Worm (Caenorhabditis elegans) whole organism, early embryonic: Measurements from ENCODE around the gene C35A5.8.

ENCODE experiments used
- B0310.2 ChIP-seq: sonication (generic microtip); optimal IDR thresholded peaks from 2 replicates; lab custom pipeline; 2016; ENCODE audit warnings: mild to moderate bottlenecking, missing genetic modification characterization, missing compliant biosample characterization
- F13C5.2 ChIP-seq: sonication (generic microtip); optimal IDR thresholded peaks from 2 replicates; lab custom pipeline; 2017; ENCODE audit warnings: mild to moderate bottlenecking, missing genetic modification characterization, inconsistent platforms, missing compliant biosample characterization
- aly-1 ChIP-seq: sonication (generic microtip); optimal IDR thresholded peaks from 2 replicates; lab custom pipeline; 2016; ENCODE audit warnings: missing genetic modification characterization, missing compliant biosample characterization
- ama-1 ChIP-seq: fragments of 150-350 bp; optimal IDR thresholded peaks from 2 replicates; lab custom pipeline; 2014
- ceh-13 ChIP-seq: fragments of 200-800 bp; sonication (Bioruptor generic); optimal IDR thresholded peaks from 2 replicates; lab custom pipeline; 2018; ENCODE audit warnings: mild to moderate bottlenecking, missing genetic modification characterization, missing compliant biosample characterization
- ceh-36 ChIP-seq: sonication (generic microtip); optimal IDR thresholded peaks from 2 replicates; lab custom pipeline; 2016; ENCODE audit warnings: missing genetic modification characterization, inconsistent platforms, missing compliant biosample characterization
- ets-7 ChIP-seq: sonication (generic microtip); optimal IDR thresholded peaks from 2 replicates; lab custom pipeline; 2016; ENCODE audit warnings: missing genotype, missing genetic modification characterization, missing compliant biosample characterization
- flt-1 ChIP-seq: fragments of 200-800 bp; sonication (Bioruptor generic); IDR thresholded peaks from 2 replicates; pipeline ENCODE4 v1.3.6; 2022; ENCODE audit warnings: missing genetic modification characterization, missing compliant biosample characterization
- hmbx-1 ChIP-seq: sonication (generic microtip); optimal IDR thresholded peaks from 2 replicates; lab custom pipeline; 2016; ENCODE audit warnings: mild to moderate bottlenecking, missing genetic modification characterization, missing compliant biosample characterization
- hmg-4 ChIP-seq: fragments of 200-800 bp; sonication (Bioruptor generic); optimal IDR thresholded peaks from 2 replicates; lab custom pipeline; 2018; ENCODE audit warnings: mild to moderate bottlenecking, missing genetic modification characterization, missing compliant biosample characterization
- hnd-1 ChIP-seq: sonication (generic microtip); optimal IDR thresholded peaks from 2 replicates; lab custom pipeline; 2016; ENCODE audit warnings: missing genetic modification characterization, missing compliant biosample characterization
- pes-1 ChIP-seq: fragments of 200-800 bp; sonication (Bioruptor generic); IDR thresholded peaks from 2 replicates; pipeline ENCODE4 v1.3.6; 2022; ENCODE audit warnings: missing genetic modification reagents, missing genetic modification characterization, missing compliant biosample characterization
- scrt-1 ChIP-seq: fragments of 200-800 bp; sonication (Bioruptor generic); IDR thresholded peaks from 2 replicates; pipeline ENCODE4 v1.3.6; 2022; ENCODE audit warnings: missing genetic modification characterization, missing compliant biosample characterization
- sea-1 ChIP-seq: fragments of 200-800 bp; sonication (Bioruptor generic); conservative IDR thresholded peaks from 2 replicates; pipeline ENCODE4 v1.3.6; 2022; ENCODE audit warnings: missing genetic modification characterization, missing compliant biosample characterization
- tbx-11 ChIP-seq: fragments of 200-800 bp; sonication (Bioruptor generic); IDR thresholded peaks from 2 replicates; pipeline ENCODE4 v1.3.6; 2022; ENCODE audit warnings: missing genetic modification characterization, missing compliant biosample characterization
- tbx-37 ChIP-seq: fragments of 200-800 bp; sonication (Bioruptor generic); conservative IDR thresholded peaks from 2 replicates; pipeline ENCODE4 v1.3.6; 2022; ENCODE audit warnings: missing genetic modification reagents, missing genetic modification characterization, missing compliant biosample characterization
- tra-4 ChIP-seq: sonication (generic microtip); optimal IDR thresholded peaks from 2 replicates; lab custom pipeline; 2017; ENCODE audit warnings: missing genetic modification characterization, missing compliant biosample characterization

C35A5.8 gene

DNA sequence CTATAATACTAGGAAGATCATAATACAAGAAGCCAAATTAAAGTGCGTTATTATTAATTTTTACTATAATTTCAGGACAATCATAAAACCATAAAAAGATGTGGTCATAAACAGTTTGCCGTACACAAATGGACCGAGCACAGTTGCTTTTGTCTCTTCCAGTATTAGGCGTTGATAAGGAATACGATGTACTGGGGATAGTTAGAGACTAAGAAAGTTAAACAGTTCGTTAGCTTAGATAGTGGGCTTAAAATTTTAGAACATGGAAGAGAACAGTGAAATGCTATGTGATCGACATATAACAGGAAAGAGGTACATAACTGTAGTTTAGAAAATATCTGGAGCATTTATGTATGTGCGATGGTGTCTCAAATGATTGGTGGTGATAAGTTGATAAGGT lies 40.3 kb downstream of the C35A5.8 start:
- TF ChIP-seq tbx-11 (GFP tag; lab: Robert Waterston, UW) (no peak), tra-4 (tag; lab: Kevin White, UChicago) (no peak), tbx-37 (GFP tag; lab: Robert Waterston, UW) (no peak), scrt-1 (GFP tag; lab: Robert Waterston, UW) (no peak), hmg-4 (GFP tag; lab: Kevin White, UChicago) (no peak), hmbx-1 (tag; lab: Kevin White, UChicago) (no peak), flt-1 (GFP tag; lab: Robert Waterston, UW) (no peak), F13C5.2 (no peak), ceh-13 (no peak), ama-1 (lab: Kevin White, UChicago) (no peak), B0310.2 (tag; lab: Kevin White, UChicago) (no peak), ceh-36 (tag; lab: Kevin White, UChicago) (no peak), pes-1 (GFP tag; lab: Robert Waterston, UW) (no peak), ets-7 (tag; lab: Kevin White, UChicago) (no peak), aly-1 (no peak), hnd-1 (tag; lab: Kevin White, UChicago) (no peak), sea-1 (GFP tag; lab: Robert Waterston, UW) (no peak)

DNA sequence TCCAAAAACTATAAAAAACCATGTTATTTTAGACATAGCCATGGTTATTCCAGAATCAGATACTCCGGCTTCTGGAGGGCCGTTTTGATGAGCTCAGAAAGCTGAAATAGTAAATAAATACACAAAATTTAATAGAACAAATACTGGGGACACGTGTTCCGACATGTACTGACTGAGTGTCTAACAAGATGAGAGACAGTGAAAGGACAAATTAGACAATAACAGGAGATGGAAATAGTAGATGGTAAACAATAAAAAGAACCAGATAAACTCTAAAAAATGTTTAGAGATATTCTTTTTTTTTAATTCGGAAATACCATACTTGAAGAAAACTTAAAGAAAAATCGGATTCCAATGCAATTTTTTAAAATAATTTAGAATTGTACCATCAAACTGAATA lies 41.1 kb downstream of the C35A5.8 start, which contains the start of gene Y32F6B.1:
Y32F6B.1 (minus strand) TSS at position 101 of the 400 bp plus-strand sequence.
- TF ChIP-seq pes-1 (GFP tag; lab: Robert Waterston, UW) (no peak), scrt-1 (GFP tag; lab: Robert Waterston, UW) (no peak), flt-1 (GFP tag; lab: Robert Waterston, UW) (no peak), tbx-37 (GFP tag; lab: Robert Waterston, UW) (no peak), ama-1 (lab: Kevin White, UChicago) (no peak), tra-4 (tag; lab: Kevin White, UChicago) (no peak), ceh-36 (tag; lab: Kevin White, UChicago) (no peak), B0310.2 (tag; lab: Kevin White, UChicago) (no peak), hnd-1 (tag; lab: Kevin White, UChicago) (no peak)

DNA sequence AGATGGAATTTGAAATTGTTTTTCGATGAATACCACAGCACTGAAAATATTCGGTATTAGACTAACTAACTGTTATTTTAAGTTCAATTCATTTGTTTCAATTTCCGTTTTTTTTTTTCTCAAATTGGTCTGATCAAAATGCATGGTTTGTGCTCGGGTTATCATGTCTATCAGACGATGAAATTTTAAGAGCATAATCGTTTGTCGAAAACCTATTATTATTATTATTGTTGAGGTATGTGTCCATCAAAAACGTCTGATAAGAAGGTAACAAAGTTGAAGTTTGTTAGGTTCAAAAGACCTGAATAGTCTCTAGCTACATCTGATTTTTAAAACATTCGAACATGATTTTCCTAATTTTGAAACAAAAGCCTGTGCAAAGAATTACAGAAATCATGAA lies 41.7 kb downstream of the C35A5.8 start:
- TF ChIP-seq hnd-1 (tag; lab: Kevin White, UChicago) (no peak), hmbx-1 (tag; lab: Kevin White, UChicago) (no peak), tbx-37 (GFP tag; lab: Robert Waterston, UW) (no peak), F13C5.2 (no peak), ceh-36 (tag; lab: Kevin White, UChicago) (no peak), sea-1 (GFP tag; lab: Robert Waterston, UW) (no peak), tra-4 (tag; lab: Kevin White, UChicago) (no peak), tbx-11 (GFP tag; lab: Robert Waterston, UW) (no peak), ets-7 (tag; lab: Kevin White, UChicago) (no peak), ceh-13 (no peak), ama-1 (lab: Kevin White, UChicago) (no peak), B0310.2 (tag; lab: Kevin White, UChicago) (no peak), hmg-4 (GFP tag; lab: Kevin White, UChicago) (no peak), flt-1 (GFP tag; lab: Robert Waterston, UW) (no peak), aly-1 (no peak), scrt-1 (GFP tag; lab: Robert Waterston, UW) (no peak), pes-1 (GFP tag; lab: Robert Waterston, UW) (no peak)

DNA sequence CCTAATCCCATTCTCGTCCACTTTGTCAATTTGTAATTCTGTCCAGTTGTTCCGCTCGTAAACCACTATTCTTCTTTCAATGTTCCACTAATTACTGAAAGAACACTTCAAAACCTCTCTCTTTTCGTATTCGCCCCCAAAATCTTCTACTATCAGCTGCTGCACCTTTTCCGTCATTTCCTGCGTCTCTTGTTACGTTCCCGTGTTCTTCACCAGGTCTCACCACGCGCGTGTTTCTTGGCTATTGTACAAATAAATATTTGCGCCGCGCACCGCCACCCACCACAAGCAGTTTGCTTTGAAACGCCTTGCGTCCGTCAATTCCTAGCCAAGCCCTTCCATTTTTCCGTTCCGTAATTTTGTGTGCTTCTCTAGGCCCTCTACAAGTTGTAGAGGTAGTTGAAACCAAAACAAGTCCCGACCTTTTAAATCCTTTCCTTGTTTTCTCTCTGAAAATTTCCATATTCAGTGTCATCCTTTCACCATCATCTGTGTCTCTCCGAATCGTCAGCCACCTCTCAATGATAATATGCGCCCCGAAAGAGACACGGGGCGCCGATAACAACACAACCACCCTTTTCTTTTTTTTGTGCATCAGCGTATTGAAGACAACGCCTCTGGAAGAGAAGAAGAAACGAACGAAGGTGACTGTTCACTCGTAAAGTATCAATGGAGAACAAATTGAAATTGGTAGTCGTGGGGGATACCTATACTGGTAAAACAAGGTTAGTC lies 47.4 kb downstream of the C35A5.8 start, which contains the start of the genes crp-1 and Y32F6B.9:
crp-1 (plus strand) TSS at position 468 of the 732 bp plus-strand sequence.
Y32F6B.9 (plus strand) TSS at position 603 of the 732 bp plus-strand sequence.
- TF ChIP-seq tra-4 (tag; lab: Kevin White, UChicago): no peak
- TF ChIP-seq tbx-37 (GFP tag; lab: Robert Waterston, UW): no peak
- TF ChIP-seq pes-1 (GFP tag; lab: Robert Waterston, UW): no peak
- no peak for TF ChIP-seq ceh-36 (tag; lab: Kevin White, UChicago)
- TF ChIP-seq ama-1 (lab: Kevin White, UChicago): no peak
- TF ChIP-seq tbx-11 (GFP tag; lab: Robert Waterston, UW): no peak
- TF ChIP-seq flt-1 (GFP tag; lab: Robert Waterston, UW): no peak
- no peak for TF ChIP-seq hmg-4 (GFP tag; lab: Kevin White, UChicago)
- no peak for TF ChIP-seq sea-1 (GFP tag; lab: Robert Waterston, UW)
- TF ChIP-seq B0310.2 (tag; lab: Kevin White, UChicago): no peak
- TF ChIP-seq ets-7 (tag; lab: Kevin White, UChicago): no peak
- TF ChIP-seq ceh-13: no peak

DNA sequence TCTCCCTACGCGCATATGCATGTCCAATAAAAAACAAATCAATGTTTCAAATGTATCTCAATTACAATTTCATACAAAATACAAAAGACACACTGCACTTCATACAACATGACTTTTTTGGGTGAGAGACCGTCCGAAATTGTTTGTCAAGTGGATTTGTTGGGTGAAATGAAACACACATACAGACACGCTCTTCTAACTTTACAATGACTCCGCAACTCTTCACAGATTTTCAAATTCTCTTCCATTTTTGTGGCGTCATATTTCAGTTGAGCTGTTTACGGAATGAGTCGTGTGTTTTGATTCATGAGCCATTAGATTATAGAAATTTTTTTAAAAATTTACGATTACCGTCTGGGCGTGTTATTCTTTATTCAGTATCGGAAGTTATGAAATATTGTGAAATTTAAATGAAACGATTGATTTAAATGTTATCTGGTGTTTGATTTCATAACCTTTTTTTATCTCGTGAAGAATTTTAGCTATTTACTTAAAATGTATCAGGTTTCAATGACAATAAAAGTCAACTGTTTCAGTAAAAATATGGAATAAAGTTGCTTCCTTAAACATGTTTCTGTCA lies 48.8 kb downstream of the C35A5.8 start:
- TF ChIP-seq tbx-37 (GFP tag; lab: Robert Waterston, UW): no peak

DNA sequence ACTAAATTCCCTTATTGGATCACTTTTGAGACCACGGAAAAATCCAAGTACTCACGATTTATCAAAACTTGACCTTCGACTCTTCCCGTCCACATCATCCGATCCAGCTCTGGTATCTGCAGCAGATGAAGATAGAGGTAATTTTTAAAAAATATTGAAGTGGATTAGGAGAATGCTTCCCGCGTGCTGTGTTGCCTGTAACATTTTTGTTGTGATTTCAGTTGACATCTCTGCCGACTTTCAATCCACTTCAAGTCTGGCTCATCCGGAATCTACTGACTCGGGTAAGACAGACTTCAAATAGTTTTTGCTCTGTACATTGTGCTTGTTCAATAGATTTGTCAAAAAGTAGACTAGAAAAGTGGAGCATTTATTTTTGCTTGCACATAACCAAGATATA lies 50.3 kb downstream of the C35A5.8 start:
- TF ChIP-seq sea-1 (GFP tag; lab: Robert Waterston, UW) (no peak), F13C5.2 (no peak), flt-1 (GFP tag; lab: Robert Waterston, UW) (no peak), B0310.2 (tag; lab: Kevin White, UChicago) (no peak), ceh-36 (tag; lab: Kevin White, UChicago) (no peak), ets-7 (tag; lab: Kevin White, UChicago) (no peak), tbx-37 (GFP tag; lab: Robert Waterston, UW) (no peak), tbx-11 (GFP tag; lab: Robert Waterston, UW) (no peak), ama-1 (lab: Kevin White, UChicago) (no peak), aly-1 (no peak), hmg-4 (GFP tag; lab: Kevin White, UChicago) (no peak), hnd-1 (tag; lab: Kevin White, UChicago) (no peak), pes-1 (GFP tag; lab: Robert Waterston, UW) (no peak), tra-4 (tag; lab: Kevin White, UChicago) (no peak), scrt-1 (GFP tag; lab: Robert Waterston, UW) (no peak), ceh-13 (no peak)
